Fruit fly (Drosophila melanogaster) whole organism, pupa: ENCODE measurements around the gene Kaz1-ORFB.

Experiments used
- CG10348 ChIP-seq: fragments of 200-800 bp; sonication (Bioruptor generic); IDR thresholded peaks from 2 replicates; pipeline ENCODE4 v1.3.6; 2022; ENCODE audit warnings: missing biosample characterization, missing genetic modification characterization
- CG12605 ChIP-seq: fragments of 200-800 bp; sonication (Bioruptor generic); IDR thresholded peaks from 2 replicates; pipeline ENCODE4 v1.3.6; 2022; ENCODE audit warnings: missing biosample characterization, missing genetic modification characterization
- CG13204 ChIP-seq: fragments of 200-800 bp; sonication (Bioruptor generic); optimal IDR thresholded peaks from 2 replicates; lab custom pipeline; 2018; ENCODE audit warnings: missing biosample characterization, mild to moderate bottlenecking, missing genetic modification characterization, moderate library complexity
- CG14655 ChIP-seq: fragments of 200-800 bp; sonication (Bioruptor generic); optimal IDR thresholded peaks from 3 replicates; lab custom pipeline; 2017; ENCODE audit warnings: mild to moderate bottlenecking, missing biosample characterization, missing genetic modification reagents, missing genetic modification characterization
- CG15710 ChIP-seq: fragments of 200-800 bp; sonication (Bioruptor generic); optimal IDR thresholded peaks from 2 replicates; lab custom pipeline; 2018; ENCODE audit warnings: missing biosample characterization, mild to moderate bottlenecking, missing genetic modification characterization, moderate library complexity
- CG17806 ChIP-seq: fragments of 200-800 bp; sonication (Bioruptor generic); optimal IDR thresholded peaks from 2 replicates; lab custom pipeline; 2018; ENCODE audit warnings: missing biosample characterization, mild to moderate bottlenecking, missing genetic modification characterization, moderate library complexity
- CG32121 ChIP-seq: fragments of 200-800 bp; sonication (Bioruptor generic); IDR thresholded peaks from 2 replicates; pipeline ENCODE4 v1.3.6; 2022; ENCODE audit warnings: missing biosample characterization, missing genetic modification characterization
- CG34367 ChIP-seq: fragments of 200-800 bp; sonication (Bioruptor generic); optimal IDR thresholded peaks from 2 replicates; lab custom pipeline; 2018; ENCODE audit warnings: missing biosample characterization, mild to moderate bottlenecking, missing genetic modification characterization
- CG4496 ChIP-seq: fragments of 200-800 bp; sonication (Bioruptor generic); IDR thresholded peaks from 3 replicates; pipeline ENCODE4 v1.3.6; 2022; ENCODE audit warnings: missing biosample characterization, missing genetic modification characterization
- CG8159 ChIP-seq: fragments of 200-800 bp; sonication (Bioruptor generic); optimal IDR thresholded peaks from 3 replicates; lab custom pipeline; 2018; ENCODE audit warnings: missing biosample characterization, mild to moderate bottlenecking, missing genetic modification characterization, moderate library complexity
- CG8301 ChIP-seq: fragments of 200-800 bp; sonication (Bioruptor generic); optimal IDR thresholded peaks from 2 replicates; lab custom pipeline; 2018; ENCODE audit warnings: missing biosample characterization, mild to moderate bottlenecking, missing genetic modification characterization
- CG9948 ChIP-seq: fragments of 200-800 bp; sonication (Bioruptor generic); optimal IDR thresholded peaks from 2 replicates; lab custom pipeline; 2018; ENCODE audit warnings: missing biosample characterization, mild to moderate bottlenecking, missing genetic modification characterization, moderate library complexity
- D1 ChIP-seq: fragments of 200-800 bp; sonication (Bioruptor generic); optimal IDR thresholded peaks from 2 replicates; lab custom pipeline; 2018; ENCODE audit warnings: missing biosample characterization, mild to moderate bottlenecking, missing genetic modification characterization, moderate library complexity
- EcR ChIP-seq: fragments of 200-800 bp; sonication (Bioruptor generic); optimal IDR thresholded peaks from 3 replicates; lab custom pipeline; 2019; ENCODE audit warnings: missing biosample characterization, missing genetic modification characterization, mild to moderate bottlenecking, moderate library complexity, missing genetic modification reagents
- Ets98B ChIP-seq: fragments of 200-800 bp; sonication (Bioruptor generic); IDR thresholded peaks from 2 replicates; pipeline ENCODE4 v1.3.6; 2022; ENCODE audit warnings: missing biosample characterization, missing genetic modification characterization
- Pif1A ChIP-seq: fragments of 200-800 bp; sonication (Bioruptor generic); optimal IDR thresholded peaks from 3 replicates; lab custom pipeline; 2016; ENCODE audit warnings: missing biosample characterization, missing genetic modification characterization
- Pif1B ChIP-seq: fragments of 200-800 bp; sonication (Bioruptor generic); optimal IDR thresholded peaks from 3 replicates; lab custom pipeline; 2016; ENCODE audit warnings: missing biosample characterization, missing genetic modification characterization
- fd96Ca ChIP-seq: fragments of 200-800 bp; sonication (Bioruptor generic); IDR thresholded peaks from 3 replicates; pipeline ENCODE4 v1.3.6; 2022; ENCODE audit warnings: missing biosample characterization, missing genetic modification characterization
- gl ChIP-seq: fragments of 200-800 bp; sonication (Bioruptor generic); optimal IDR thresholded peaks from 2 replicates; lab custom pipeline; 2018; ENCODE audit warnings: missing biosample characterization, mild to moderate bottlenecking, missing genetic modification characterization
- rn ChIP-seq: fragments of 200-800 bp; sonication (Bioruptor generic); IDR thresholded peaks from 2 replicates; pipeline ENCODE4 v1.3.6; 2022; ENCODE audit warnings: missing biosample characterization, missing genetic modification characterization

The Kaz1-ORFB gene

dm6 chr3L:216325-216724 lies at the start of gene Kaz1-ORFB:
Gene Kaz1-ORFB (plus strand): TSS chr3L:216625.
- TF ChIP-seq CG17806 (tag; lab: Kevin White, UChicago): no peak
- TF ChIP-seq Pif1A (GFP tag; lab: Kevin White, UChicago): no peak
- TF ChIP-seq Pif1B (GFP tag; lab: Kevin White, UChicago): no peak
- TF ChIP-seq fd96Ca: no peak
- no peak for TF ChIP-seq CG12605
- TF ChIP-seq CG4496 (GFP tag; lab: Robert Waterston, UW): no peak
- TF ChIP-seq CG34367 (tag; lab: Kevin White, UChicago): no peak
- TF ChIP-seq gl (tag; lab: Kevin White, UChicago): no peak
- no peak for TF ChIP-seq CG9948 (tag; lab: Kevin White, UChicago)
- TF ChIP-seq CG13204 (GFP tag; lab: Kevin White, UChicago): no peak
- TF ChIP-seq CG32121: no peak
- TF ChIP-seq D1 (tag; lab: Kevin White, UChicago): no peak
- no peak for TF ChIP-seq rn (GFP tag; lab: Robert Waterston, UW)
- no peak for TF ChIP-seq Ets98B (GFP tag; lab: Robert Waterston, UW)
- TF ChIP-seq, all 21 proteins: peak for 0

dm6 chr3L:166789-167132 lies 49.7 kb upstream of the Kaz1-ORFB start:
- no peak for TF ChIP-seq CG13204 (GFP tag; lab: Kevin White, UChicago)
- TF ChIP-seq, all 21 proteins: peak for 0

- TF ChIP-seq CG8159 (tag; lab: Kevin White, UChicago): no peak
- TF ChIP-seq CG14655 (GFP tag; lab: Kevin White, UChicago): no peak
- no peak for TF ChIP-seq Pif1A (GFP tag; lab: Kevin White, UChicago)
- no peak for TF ChIP-seq Pif1B (GFP tag; lab: Kevin White, UChicago)
- TF ChIP-seq CG34367 (tag; lab: Kevin White, UChicago): no peak
- TF ChIP-seq CG13204 (GFP tag; lab: Kevin White, UChicago): no peak
- TF ChIP-seq CG8301 (tag; lab: Kevin White, UChicago): no peak
- no peak for TF ChIP-seq CG12605
These were observed 44.7 kb upstream of the Kaz1-ORFB start for dm6 chr3L:171729-172128.

- TF ChIP-seq fd96Ca (no peak), CG34367 (tag; lab: Kevin White, UChicago) (no peak), CG13204 (GFP tag; lab: Kevin White, UChicago) (no peak), CG32121 (no peak), rn (GFP tag; lab: Robert Waterston, UW) (no peak)
These were observed 41.9 kb upstream of the Kaz1-ORFB start for dm6 chr3L:174501-174900.

dm6 chr3L:175949-176348 lies 40.5 kb upstream of the Kaz1-ORFB start, which contains the start of gene CG7049:
Gene CG7049 (minus strand): TSS chr3L:176228.
- TF ChIP-seq CG8301 (tag; lab: Kevin White, UChicago) (no peak), D1 (tag; lab: Kevin White, UChicago) (no peak), fd96Ca (no peak), CG4496 (GFP tag; lab: Robert Waterston, UW) (no peak), CG12605 (no peak), Pif1A (GFP tag; lab: Kevin White, UChicago) (no peak), CG8159 (tag; lab: Kevin White, UChicago) (no peak), CG34367 (tag; lab: Kevin White, UChicago) (no peak), CG13204 (GFP tag; lab: Kevin White, UChicago) (no peak)
- TF ChIP-seq, all 21 proteins: peak for 0

- no peak for TF ChIP-seq fd96Ca
- no peak for TF ChIP-seq CG13204 (GFP tag; lab: Kevin White, UChicago)
- no peak for TF ChIP-seq CG15710 (tag; lab: Kevin White, UChicago)
- no peak for TF ChIP-seq CG8301 (tag; lab: Kevin White, UChicago)
- TF ChIP-seq gl (tag; lab: Kevin White, UChicago): no peak
- TF ChIP-seq, all 21 proteins: peak for 0
These were observed 38.5 kb upstream of the Kaz1-ORFB start for dm6 chr3L:177938-178337.

- peak; percentile 0 for TF ChIP-seq CG17806 (tag; lab: Kevin White, UChicago)
- peak; percentile 14 for TF ChIP-seq EcR
- TF ChIP-seq CG32121: no peak
- TF ChIP-seq CG8301 (tag; lab: Kevin White, UChicago): no peak
- TF ChIP-seq CG10348 (GFP tag; lab: Robert Waterston, UW): no peak
- no peak for TF ChIP-seq rn (GFP tag; lab: Robert Waterston, UW)
- no peak for TF ChIP-seq CG9948 (tag; lab: Kevin White, UChicago)
- TF ChIP-seq CG8159 (tag; lab: Kevin White, UChicago): no peak
- no peak for TF ChIP-seq CG34367 (tag; lab: Kevin White, UChicago)
These were observed 38.0 kb upstream of the Kaz1-ORFB start for dm6 chr3L:178445-178844.

- TF ChIP-seq CG32121 (no peak), EcR (no peak), fd96Ca (no peak), CG9948 (tag; lab: Kevin White, UChicago) (no peak), CG8301 (tag; lab: Kevin White, UChicago) (no peak), CG17806 (tag; lab: Kevin White, UChicago) (no peak), rn (GFP tag; lab: Robert Waterston, UW) (no peak), Pif1A (GFP tag; lab: Kevin White, UChicago) (no peak), CG13204 (GFP tag; lab: Kevin White, UChicago) (no peak), D1 (tag; lab: Kevin White, UChicago) (no peak), CG34367 (tag; lab: Kevin White, UChicago) (no peak), CG12605 (no peak)
These were observed 37.4 kb upstream of the Kaz1-ORFB start, which contains the start of gene Vdup1 for dm6 chr3L:178913-179488. Gene Vdup1 (minus strand): TSS chr3L:178963.
